Worm (Caenorhabditis elegans) whole organism, L1 larva: ENCODE measurements around the gene pept-1.

Experiments
- ama-1 ChIP-seq: fragments of 150-350 bp; optimal IDR thresholded peaks from 2 replicates; lab custom pipeline; 2014
- hpl-2 ChIP-seq: fragments of 150-350 bp; optimal IDR thresholded peaks from 2 replicates; lab custom pipeline; 2014; ENCODE audit warnings: missing biosample characterization, missing genetic modification reagents, missing genetic modification characterization
- nhr-12 ChIP-seq: sonication (generic microtip); optimal IDR thresholded peaks from 2 replicates; lab custom pipeline; 2017; ENCODE audit warnings: missing biosample characterization, missing genetic modification characterization
- unc-62 ChIP-seq: fragments of 150-350 bp; optimal IDR thresholded peaks from 2 replicates; lab custom pipeline; 2014; ENCODE audit warnings: missing biosample characterization, missing genetic modification reagents, missing genetic modification characterization

ce11 chrX:6473698-6474314, 17.1 kb downstream of the pept-1 start, which contains the start of the genes C15B12.4 and C15B12.8:
- no peak for TF ChIP-seq hpl-2
- no peak for TF ChIP-seq ama-1 (lab: Kevin White, UChicago)
- no peak for TF ChIP-seq nhr-12 (tag; lab: Kevin White, UChicago)
- no peak for TF ChIP-seq unc-62
